Fruit fly (Drosophila melanogaster): Measurements from ENCODE around the gene Daxx.

Daxx gene

dm6 chr2L:6455032-6455954, 25.4 kb upstream of the Daxx start, which contains the start of gene retm:
retm (minus strand) TSS chr2L:6455929.
- TF ChIP-seq Sox102F (GFP tag; optimal IDR thresholded peaks at IDR 0.05) (no peak), spab (GFP tag; optimal IDR thresholded peaks at IDR 0.05) (no peak), Eip75B (GFP tag; optimal IDR thresholded peaks at IDR 0.05) (no peak), Ets96B (tag; optimal IDR thresholded peaks at IDR 0.05) (no peak), CG10669 (GFP tag; optimal IDR thresholded peaks at IDR 0.05) (no peak), Met (GFP tag; optimal IDR thresholded peaks at IDR 0.05) (no peak), CG11294 (GFP tag; IDR thresholded peaks at IDR 0.05) (no peak), fd59A (GFP tag; optimal IDR thresholded peaks at IDR 0.05) (no peak), CG8632 (GFP tag; optimal IDR thresholded peaks at IDR 0.05) (no peak), fd85E (GFP tag; optimal IDR thresholded peaks at IDR 0.05) (no peak), OdsH (GFP tag; optimal IDR thresholded peaks at IDR 0.05) (no peak), CG3032 (tag; optimal IDR thresholded peaks at IDR 0.05) (peak; percentile 8), CG8319 (GFP tag; optimal IDR thresholded peaks at IDR 0.05) (peak; percentile 12), CG34406 (GFP tag; optimal IDR thresholded peaks at IDR 0.05) (no peak), Blimp-1 (GFP tag; optimal IDR thresholded peaks at IDR 0.05) (no peak), Sox14 (GFP tag; optimal IDR thresholded peaks at IDR 0.05) (no peak), svp (GFP tag) (peak; percentile 70), CG16779 (tag; optimal IDR thresholded peaks at IDR 0.05) (no peak), lz (GFP tag; optimal IDR thresholded peaks at IDR 0.05) (no peak), Lpt (GFP tag; optimal IDR thresholded peaks at IDR 0.05) (no peak), acj6 (GFP tag; optimal IDR thresholded peaks at IDR 0.05) (no peak), ss (GFP tag; optimal IDR thresholded peaks at IDR 0.05) (peak in 1 of 2 experiments; percentile 30), CG6163 (GFP tag; IDR thresholded peaks at IDR 0.05) (peak; percentile 11; the same call in 1 of the 3 replicates), CG4318 (GFP tag; optimal IDR thresholded peaks at IDR 0.05) (no peak), Hr4 (GFP tag; optimal IDR thresholded peaks at IDR 0.05) (no peak), CG11902 (GFP tag; optimal IDR thresholded peaks at IDR 0.05) (no peak), CG15336 (GFP tag; IDR thresholded peaks at IDR 0.05) (no peak), Sox15 (GFP tag; optimal IDR thresholded peaks at IDR 0.05) (no peak), CG6792 (GFP tag; optimal IDR thresholded peaks at IDR 0.05) (no peak), vri (GFP tag; optimal IDR thresholded peaks at IDR 0.05) (peak; percentile 89), Hr38 (GFP tag; optimal IDR thresholded peaks at IDR 0.05) (no peak), CG32006 (GFP tag; optimal IDR thresholded peaks at IDR 0.05) (no peak), salr (GFP tag; optimal IDR thresholded peaks at IDR 0.05) (peak in 1 of 2 experiments; percentile 8), CG9139 (GFP tag; optimal IDR thresholded peaks at IDR 0.05) (no peak), pdm3 (GFP tag; optimal IDR thresholded peaks at IDR 0.05) (no peak), dsx (GFP tag; optimal IDR thresholded peaks at IDR 0.05; ENCODE audit: poor library complexity, severe bottlenecking) (no peak), CG6854 (GFP tag; optimal IDR thresholded peaks at IDR 0.05) (peak; percentile 52), net (GFP tag; optimal IDR thresholded peaks at IDR 0.05) (no peak), dac (GFP tag; optimal IDR thresholded peaks at IDR 0.05) (no peak), Eip78C (GFP tag) (no peak), Ets21C (GFP tag; optimal IDR thresholded peaks at IDR 0.05) (no peak), CG10631 (GFP tag; optimal IDR thresholded peaks at IDR 0.05) (no peak), CG6276 (GFP tag; optimal IDR thresholded peaks at IDR 0.05) (no peak), topi (GFP tag; optimal IDR thresholded peaks at IDR 0.05) (no peak), CG7368 (GFP tag; optimal IDR thresholded peaks at IDR 0.05) (peak; percentile 13), CG31627 (GFP tag; optimal IDR thresholded peaks at IDR 0.05) (no peak), cyc (GFP tag; optimal IDR thresholded peaks at IDR 0.05) (no peak), eg (GFP tag; IDR thresholded peaks at IDR 0.05) (no peak), Gug (GFP tag; IDR thresholded peaks at IDR 0.05) (no peak), CG1621 (tag; optimal IDR thresholded peaks at IDR 0.05) (no peak), CG6808 (GFP tag; optimal IDR thresholded peaks at IDR 0.05) (no peak)
